Fruit fly (Drosophila melanogaster) S2 (cell line): ENCODE results near the gene CG4080.

ENCODE experiments used
- CG8478 ChIP-seq: fragments of >200 bp; optimal IDR thresholded peaks from 2 replicates; lab custom pipeline; 2018
- CTCF ChIP-seq, 2 experiments: fragments of >200 bp; optimal IDR thresholded peaks; 2 replicates each; lab custom pipeline; 2018

Gene CG4080

DNA sequence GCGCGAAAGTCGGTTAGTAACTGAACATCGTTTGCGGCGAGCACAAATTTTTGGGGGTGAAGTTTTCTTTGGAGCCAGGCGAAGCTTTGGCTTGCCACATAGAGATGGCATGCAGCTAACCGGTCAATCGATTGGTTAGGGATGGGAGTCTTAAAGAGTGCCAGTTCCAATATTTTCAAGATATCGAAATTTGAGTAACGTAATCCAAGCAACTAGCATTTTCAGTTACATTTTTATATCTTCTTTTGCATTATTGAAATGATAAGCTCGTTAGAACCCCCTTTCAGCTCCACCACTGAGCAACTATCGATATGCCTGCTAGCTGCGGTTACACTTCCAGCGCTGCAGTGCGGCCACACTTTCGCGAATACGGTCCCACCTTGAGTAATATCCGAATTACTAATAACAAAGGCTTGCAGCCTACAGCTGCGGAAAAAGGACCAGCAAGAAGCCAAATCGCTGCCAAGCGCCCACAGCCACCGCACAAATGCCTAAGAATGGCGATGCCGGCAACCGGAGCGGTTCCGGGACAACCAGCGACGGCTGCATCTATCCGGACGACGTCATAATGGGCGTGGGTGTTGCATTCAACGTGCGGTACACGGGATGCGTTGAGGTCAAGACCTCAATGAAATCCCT, 27.7 kb upstream of the CG4080 start, which contains the start of the genes Atat and Shc:
Atat (minus strand) TSS at position 103 of the 639 bp plus-strand sequence.
Shc (plus strand) TSS at position 355 of the 639 bp plus-strand sequence.
- peak; percentile 11 to 53 for TF ChIP-seq CTCF (optimal IDR thresholded peaks at IDR 0.05; lab: Kevin White, UChicago)
- no peak for TF ChIP-seq CG8478 (lab: Kevin White, UChicago)

dm6 chr3L:9425838-9426237, 26.8 kb upstream of the CG4080 start:
- no peak for TF ChIP-seq CG8478 (lab: Kevin White, UChicago)
- TF ChIP-seq CTCF (optimal IDR thresholded peaks at IDR 0.05; lab: Kevin White, UChicago) = no peak

dm6 chr3L:9424528-9424911, 25.5 kb upstream of the CG4080 start:
- TF ChIP-seq CTCF (optimal IDR thresholded peaks at IDR 0.05; lab: Kevin White, UChicago) (no peak), CG8478 (lab: Kevin White, UChicago) (no peak)

- TF ChIP-seq CTCF (optimal IDR thresholded peaks at IDR 0.05; lab: Kevin White, UChicago) = no peak
- TF ChIP-seq CG8478 (lab: Kevin White, UChicago) = no peak
Observed at dm6 chr3L:9423757-9424527, 24.9 kb upstream of the CG4080 start.

DNA sequence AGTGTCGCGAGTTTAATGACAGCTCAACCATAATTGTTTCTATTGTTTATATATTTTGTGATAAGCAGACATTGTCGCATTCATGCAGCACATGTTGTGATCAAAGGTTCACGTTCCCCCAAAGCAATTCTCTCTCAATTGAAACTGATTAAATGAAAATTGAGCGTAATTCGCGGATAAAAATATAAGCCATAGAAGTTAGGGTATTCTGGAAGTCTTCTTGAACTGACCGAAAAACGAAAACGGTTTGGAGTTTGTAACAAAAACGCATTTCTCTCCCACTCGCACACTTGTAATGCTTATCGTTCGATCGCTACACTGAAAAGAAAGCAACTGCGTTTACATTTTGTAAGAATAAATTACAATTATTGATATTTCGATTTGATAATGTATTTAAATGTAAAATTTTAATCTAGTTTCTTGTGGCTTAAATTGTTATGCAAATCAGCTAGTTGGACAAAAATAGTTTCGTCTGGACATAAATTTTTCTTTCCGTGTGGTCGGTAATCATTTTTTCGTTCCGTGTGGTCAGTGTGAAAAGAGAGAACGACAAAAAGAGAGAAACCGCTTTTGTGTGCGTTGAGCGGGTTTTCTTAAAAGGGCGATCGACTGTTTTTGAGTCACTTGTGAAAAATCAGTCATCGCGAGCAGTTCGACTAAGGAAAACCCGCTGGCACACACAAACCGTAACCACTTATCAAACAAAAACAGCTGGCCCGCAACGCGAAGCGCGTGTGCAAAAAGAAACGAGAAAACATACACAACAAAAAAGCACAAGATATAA, 23.8 kb upstream of the CG4080 start, which contains the start of gene aay:
aay (plus strand) TSS at position 618 of the 784 bp plus-strand sequence.
- no peak for TF ChIP-seq CTCF (optimal IDR thresholded peaks at IDR 0.05; lab: Kevin White, UChicago)
- TF ChIP-seq CG8478 (lab: Kevin White, UChicago) = no peak

- no peak for TF ChIP-seq CTCF (optimal IDR thresholded peaks at IDR 0.05; lab: Kevin White, UChicago)
- no peak for TF ChIP-seq CG8478 (lab: Kevin White, UChicago)
Observed at dm6 chr3L:9422135-9422534, 23.1 kb upstream of the CG4080 start.

- TF ChIP-seq CG8478 (lab: Kevin White, UChicago) (no peak), CTCF (optimal IDR thresholded peaks at IDR 0.05; lab: Kevin White, UChicago) (no peak)
Observed at dm6 chr3L:9421621-9422020, 22.6 kb upstream of the CG4080 start.

- TF ChIP-seq CG8478 (lab: Kevin White, UChicago) (no peak), CTCF (optimal IDR thresholded peaks at IDR 0.05; lab: Kevin White, UChicago) (no peak)
Observed at dm6 chr3L:9420819-9421130, 21.7 kb upstream of the CG4080 start.

dm6 chr3L:9420054-9420818, 21.2 kb upstream of the CG4080 start:
- no peak for TF ChIP-seq CG8478 (lab: Kevin White, UChicago)
- no peak for TF ChIP-seq CTCF (optimal IDR thresholded peaks at IDR 0.05; lab: Kevin White, UChicago)

dm6 chr3L:9419328-9419727, 20.3 kb upstream of the CG4080 start:
- TF ChIP-seq CTCF (optimal IDR thresholded peaks at IDR 0.05; lab: Kevin White, UChicago) (no peak), CG8478 (lab: Kevin White, UChicago) (no peak)

- TF ChIP-seq CG8478 (lab: Kevin White, UChicago) = no peak
- no peak for TF ChIP-seq CTCF (optimal IDR thresholded peaks at IDR 0.05; lab: Kevin White, UChicago)
Observed at dm6 chr3L:9417288-9417687, 18.3 kb upstream of the CG4080 start, which contains the start of gene CG3982. TSS of gene CG3982 (minus strand) at chr3L:9417388.

DNA sequence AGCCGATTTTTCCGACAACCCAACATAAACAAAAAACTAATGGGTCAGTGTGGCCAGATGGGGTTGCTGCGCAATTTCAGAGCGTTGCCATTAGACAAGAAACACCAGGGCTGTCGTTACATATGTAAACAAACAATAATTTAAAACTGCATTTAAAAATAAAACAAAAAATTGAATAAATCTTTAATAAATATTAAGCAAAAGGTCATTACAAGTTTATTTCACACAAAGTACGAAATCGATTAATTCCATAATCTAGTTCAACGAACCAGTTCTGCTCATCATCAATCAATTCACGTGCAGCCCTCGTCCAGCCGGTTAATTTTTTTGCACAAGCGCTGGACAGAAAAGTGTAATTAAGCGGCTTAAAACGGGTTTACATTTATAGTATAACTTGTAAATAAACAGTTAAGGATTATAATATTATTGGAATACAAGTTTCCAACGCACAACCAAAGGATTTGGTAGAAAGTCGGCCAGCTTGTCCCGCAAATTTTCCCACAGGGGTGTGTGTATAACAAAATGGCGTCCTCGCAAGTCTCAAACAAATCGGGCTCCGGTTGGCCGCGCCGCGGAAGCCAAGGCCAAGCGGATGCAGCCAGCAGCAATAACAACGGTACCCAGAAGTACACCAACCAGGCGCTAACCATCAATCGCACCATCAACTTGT, 11.9 kb upstream of the CG4080 start, which contains the start of the genes CG4022 and Cpsf5:
CG4022 (minus strand) TSS at position 79 of the 670 bp plus-strand sequence.
Cpsf5 (plus strand) TSS at position 285 of the 670 bp plus-strand sequence.
- TF ChIP-seq CTCF (optimal IDR thresholded peaks at IDR 0.05; lab: Kevin White, UChicago) (no peak), CG8478 (lab: Kevin White, UChicago) (no peak)

DNA sequence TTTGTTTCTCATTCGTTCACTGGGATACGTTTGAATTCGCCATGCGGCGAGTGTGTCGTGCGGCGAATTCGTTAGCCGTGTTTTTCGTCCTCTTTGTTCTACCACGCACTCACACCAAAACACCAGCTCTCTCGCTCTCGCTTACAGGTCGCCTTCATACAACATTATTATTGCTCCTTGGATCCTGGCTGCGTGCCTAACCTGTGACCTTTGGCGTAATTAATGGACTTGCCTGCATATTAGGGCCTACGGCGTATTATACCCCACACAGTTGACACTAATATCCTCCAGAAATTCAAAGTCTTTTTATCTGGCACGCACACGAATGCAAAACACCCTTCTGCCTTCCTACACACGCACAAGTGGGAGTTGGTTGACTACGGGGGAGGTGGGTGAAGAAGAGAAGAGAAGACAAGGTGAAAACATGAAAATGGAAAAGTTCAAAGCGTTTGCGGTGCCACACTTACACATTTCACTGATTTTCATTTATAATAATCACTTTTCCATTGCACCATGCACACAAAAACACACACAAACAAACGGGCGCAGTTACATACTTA, 11.1 kb upstream of the CG4080 start:
- no peak for TF ChIP-seq CG8478 (lab: Kevin White, UChicago)
